Fruit fly (Drosophila melanogaster) whole organism, wandering third instar larva: ENCODE measurements around the gene Fatp1.

Experiments used
- Jra ChIP-seq: sonication (Bioruptor generic); optimal IDR thresholded peaks from 2 replicates; lab custom pipeline; 2016; ENCODE audit warnings: missing biosample characterization, missing genetic modification characterization
- dmrt93B ChIP-seq: fragments of 200-800 bp; sonication (Bioruptor generic); optimal IDR thresholded peaks from 2 replicates; lab custom pipeline; 2018; ENCODE audit warnings: missing biosample characterization, mild to moderate bottlenecking, missing genetic modification characterization

- TF ChIP-seq dmrt93B (GFP tag; lab: Kevin White, UChicago), result no peak
- TF ChIP-seq Jra (GFP tag; lab: Kevin White, UChicago), result no peak
Measured at dm6 chr2L:10553692-10554091, 36.7 kb upstream of the Fatp1 start.
